Fruit fly (Drosophila melanogaster): ENCODE data around the gene Rpp30.

The Rpp30 gene

DNA sequence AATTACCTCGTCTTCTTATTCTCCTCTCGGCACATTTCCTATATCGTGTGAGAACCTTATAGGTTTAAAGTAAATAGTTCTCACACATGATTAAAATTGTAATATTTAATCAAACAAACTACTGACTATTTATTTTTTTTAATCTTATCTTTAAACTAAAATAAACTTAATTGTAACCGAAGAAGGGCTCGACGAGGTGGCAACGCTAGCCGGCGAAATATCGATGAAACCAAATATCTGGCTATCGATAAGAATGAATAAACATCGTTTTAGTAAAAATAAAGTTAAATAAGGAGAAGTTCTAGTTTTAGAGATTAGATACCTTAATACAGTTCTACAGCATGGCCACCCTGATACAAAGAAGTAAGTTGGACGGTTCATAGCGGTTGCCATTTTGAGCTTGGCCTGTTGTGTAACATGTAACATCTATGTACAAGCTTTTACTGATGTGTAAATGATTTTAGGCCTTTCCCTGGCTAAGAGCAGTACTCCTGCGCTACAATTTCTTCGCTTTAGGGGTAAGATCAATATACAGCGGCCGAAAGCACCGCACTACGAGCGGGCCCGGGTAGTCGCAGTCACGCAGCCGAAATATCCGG is 48.5 kb downstream of the Rpp30 start, which contains the start of gene mRpL10 (continued):
- TF ChIP-seq CG9705 (GFP tag; optimal IDR thresholded peaks at IDR 0.05) (peak; percentile 37), tai (GFP tag; optimal IDR thresholded peaks at IDR 0.05) (no peak), dl (GFP tag; optimal IDR thresholded peaks at IDR 0.05; ENCODE audit: insufficient read depth in 1 of 2, partially characterized antibody in 2 of 2) (no peak), ey (GFP tag; optimal IDR thresholded peaks at IDR 0.05) (no peak), OdsH (GFP tag; optimal IDR thresholded peaks at IDR 0.05) (peak; percentile 57), woc (GFP tag; optimal IDR thresholded peaks at IDR 0.05) (no peak), sv (GFP tag; optimal IDR thresholded peaks at IDR 0.05) (peak; percentile 33), Sp1 (GFP tag; optimal IDR thresholded peaks at IDR 0.05) (no peak), GATAd (GFP tag; optimal IDR thresholded peaks at IDR 0.05) (no peak), fru (GFP tag; optimal IDR thresholded peaks at IDR 0.05) (no peak), usp (GFP tag; optimal IDR thresholded peaks at IDR 0.05) (no peak)

All from whole organism, wandering third instar larva.